Worm (Caenorhabditis elegans) whole organism, mixed stage, embryonic: ENCODE results near the gene nlp-3.

Experiments
- blmp-1 ChIP-seq: fragments of 150-350 bp; optimal IDR thresholded peaks from 2 replicates; lab custom pipeline; 2014; ENCODE audit warnings: missing biosample characterization, missing genetic modification characterization
- ceh-39 ChIP-seq: fragments of 150-350 bp; optimal IDR thresholded peaks from 2 replicates; lab custom pipeline; 2014; ENCODE audit warnings: missing biosample characterization, missing genetic modification characterization
- ceh-43 ChIP-seq: fragments of 200-800 bp; sonication (Bioruptor generic); optimal IDR thresholded peaks from 2 replicates; lab custom pipeline; 2018; ENCODE audit warnings: mild to moderate bottlenecking, missing genetic modification characterization, moderate library complexity, missing compliant biosample characterization
- ces-1 ChIP-seq: fragments of 150-350 bp; optimal IDR thresholded peaks from 2 replicates; lab custom pipeline; 2014; ENCODE audit warnings: missing biosample characterization, missing genetic modification reagents, missing genetic modification characterization
- cnd-1 ChIP-seq: fragments of 200-800 bp; sonication (Bioruptor generic); optimal IDR thresholded peaks from 2 replicates; lab custom pipeline; 2018; ENCODE audit warnings: mild to moderate bottlenecking, missing genetic modification characterization, missing compliant biosample characterization
- drap-1 ChIP-seq: fragments of 200-800 bp; sonication (Bioruptor generic); optimal IDR thresholded peaks from 3 replicates; lab custom pipeline; 2018; ENCODE audit warnings: mild to moderate bottlenecking, missing genetic modification characterization, missing compliant biosample characterization
- elt-1 ChIP-seq: sonication (generic microtip); optimal IDR thresholded peaks from 2 replicates; lab custom pipeline; 2017; ENCODE audit warnings: missing genetic modification characterization, mild to moderate bottlenecking, missing compliant biosample characterization, antibody characterized with exemption, moderate library complexity, borderline replicate concordance; ENCODE audit not compliant: insufficient read depth
- elt-3 ChIP-seq: fragments of 150-350 bp; optimal IDR thresholded peaks from 2 replicates; lab custom pipeline; 2014; ENCODE audit warnings: missing biosample characterization, missing genetic modification characterization
- flh-1 ChIP-seq: fragments of 200-800 bp; sonication (Bioruptor generic); optimal IDR thresholded peaks from 2 replicates; lab custom pipeline; 2018; ENCODE audit warnings: mild to moderate bottlenecking, missing genetic modification characterization, moderate library complexity, missing compliant biosample characterization
- ham-2 ChIP-seq: fragments of 200-800 bp; sonication (Bioruptor generic); optimal IDR thresholded peaks from 2 replicates; lab custom pipeline; 2018; ENCODE audit warnings: mild to moderate bottlenecking, missing genetic modification characterization, missing compliant biosample characterization
- hlh-1 ChIP-seq: fragments of 150-350 bp; optimal IDR thresholded peaks from 2 replicates; lab custom pipeline; 2014; ENCODE audit warnings: missing biosample characterization, missing genetic modification reagents, missing genetic modification characterization
- lin-13 ChIP-seq: fragments of 150-350 bp; optimal IDR thresholded peaks from 2 replicates; lab custom pipeline; 2014; ENCODE audit warnings: missing biosample characterization, missing genetic modification characterization
- lin-32 ChIP-seq: fragments of 200-800 bp; sonication (Bioruptor generic); optimal IDR thresholded peaks from 2 replicates; lab custom pipeline; 2018; ENCODE audit warnings: mild to moderate bottlenecking, missing genetic modification characterization, missing compliant biosample characterization
- lsy-2 ChIP-seq: fragments of 150-350 bp; optimal IDR thresholded peaks from 2 replicates; lab custom pipeline; 2014; ENCODE audit warnings: missing biosample characterization, missing genetic modification characterization
- mab-5 ChIP-seq: fragments of 150-350 bp; optimal IDR thresholded peaks from 2 replicates; lab custom pipeline; 2014; ENCODE audit warnings: missing biosample characterization, missing genetic modification characterization
- mls-2 ChIP-seq: sonication (generic microtip); optimal IDR thresholded peaks from 2 replicates; lab custom pipeline; 2016; ENCODE audit warnings: mild to moderate bottlenecking, missing genetic modification characterization, moderate library complexity, missing compliant biosample characterization
- nhr-12 ChIP-seq: fragments of 150-350 bp; optimal IDR thresholded peaks from 2 replicates; lab custom pipeline; 2014; ENCODE audit warnings: missing biosample characterization, missing genetic modification characterization
- nhr-2 ChIP-seq: fragments of 150-350 bp; optimal IDR thresholded peaks from 2 replicates; lab custom pipeline; 2014; ENCODE audit warnings: missing biosample characterization, missing genetic modification characterization
- nhr-28 ChIP-seq: fragments of 150-350 bp; optimal IDR thresholded peaks from 2 replicates; lab custom pipeline; 2014; ENCODE audit warnings: missing biosample characterization, missing genetic modification characterization
- nhr-76 ChIP-seq: sonication (generic microtip); optimal IDR thresholded peaks from 2 replicates; lab custom pipeline; 2017; ENCODE audit warnings: missing biosample characterization, missing genetic modification characterization
- pha-4 ChIP-seq: fragments of 150-350 bp; optimal IDR thresholded peaks from 2 replicates; lab custom pipeline; 2018; ENCODE audit warnings: missing biosample characterization, missing genetic modification reagents, missing genetic modification characterization
- sem-2 ChIP-seq: fragments of 200-800 bp; sonication (Bioruptor generic); optimal IDR thresholded peaks from 2 replicates; lab custom pipeline; 2018; ENCODE audit warnings: mild to moderate bottlenecking, missing genetic modification characterization, missing compliant biosample characterization
- sptf-1 ChIP-seq: sonication (generic microtip); optimal IDR thresholded peaks from 2 replicates; lab custom pipeline; 2017; ENCODE audit warnings: mild to moderate bottlenecking, missing genetic modification characterization, moderate library complexity, missing compliant biosample characterization
- tbx-8 ChIP-seq: fragments of 200-800 bp; sonication (Bioruptor generic); optimal IDR thresholded peaks from 2 replicates; lab custom pipeline; 2018; ENCODE audit warnings: mild to moderate bottlenecking, missing genetic modification characterization, moderate library complexity, missing compliant biosample characterization
- zip-8 ChIP-seq: fragments of 150-350 bp; optimal IDR thresholded peaks from 2 replicates; lab custom pipeline; 2014; ENCODE audit warnings: missing biosample characterization, missing genetic modification characterization

Gene nlp-3

DNA sequence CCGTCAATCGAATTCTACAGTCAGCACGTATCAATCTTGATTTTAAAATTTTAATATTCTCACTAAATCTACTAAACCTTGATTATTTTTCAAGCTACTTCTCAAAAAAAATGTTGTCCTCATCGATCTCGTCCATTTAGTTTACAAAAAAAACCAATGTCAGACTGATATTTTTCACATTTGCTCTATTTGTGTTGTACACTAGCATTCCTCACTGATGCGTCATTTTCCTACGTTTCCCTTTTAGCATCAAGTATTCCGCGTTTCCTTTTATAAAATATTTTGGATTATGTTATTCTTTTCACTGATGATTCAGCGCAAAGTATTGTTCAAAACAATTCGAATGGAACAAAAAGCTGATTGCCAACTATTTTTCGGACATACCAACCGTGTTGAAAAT lies 38.8 kb downstream of the nlp-3 start, which contains the start of gene ttr-34:
Gene ttr-34 (plus strand): TSS at position 301 of the 400 bp plus-strand sequence.
- TF ChIP-seq sem-2 (GFP tag; lab: Kevin White, UChicago) (no peak), tbx-8 (GFP tag; lab: Kevin White, UChicago) (no peak), nhr-76 (tag; lab: Kevin White, UChicago) (no peak), elt-1 (tag; lab: Kevin White, UChicago) (no peak), zip-8 (tag; lab: Kevin White, UChicago) (no peak), nhr-28 (tag; lab: Kevin White, UChicago) (no peak), nhr-12 (tag; lab: Kevin White, UChicago) (no peak), hlh-1 (tag; lab: Kevin White, UChicago) (no peak), flh-1 (GFP tag; lab: Kevin White, UChicago) (no peak), ceh-39 (tag; lab: Kevin White, UChicago) (no peak), mab-5 (no peak), blmp-1 (tag; lab: Kevin White, UChicago) (no peak), lin-13 (no peak), ham-2 (no peak), elt-3 (no peak), drap-1 (GFP tag; lab: Kevin White, UChicago) (no peak), sptf-1 (tag; lab: Kevin White, UChicago) (no peak), ces-1 (GFP tag; lab: Kevin White, UChicago) (no peak), ceh-43 (GFP tag; lab: Kevin White, UChicago) (no peak)
- TF ChIP-seq, all 35 proteins: peak for 0

ce11 chrX:13134807-13135206 lies 43.4 kb downstream of the nlp-3 start, which contains the start of gene F09A5.2:
Gene F09A5.2, plus strand, starts transcription at chrX:13135107.
- TF ChIP-seq zip-8 (tag; lab: Kevin White, UChicago) (no peak), hlh-1 (tag; lab: Kevin White, UChicago) (no peak), elt-1 (tag; lab: Kevin White, UChicago) (no peak), nhr-12 (tag; lab: Kevin White, UChicago) (no peak), mls-2 (no peak), elt-3 (no peak), ham-2 (no peak), lin-32 (GFP tag; lab: Kevin White, UChicago) (no peak), lsy-2 (tag; lab: Kevin White, UChicago) (no peak), nhr-2 (tag; lab: Kevin White, UChicago) (no peak), mab-5 (no peak), pha-4 (tag; lab: Kevin White, UChicago) (no peak), tbx-8 (GFP tag; lab: Kevin White, UChicago) (no peak)
- TF ChIP-seq, all 35 proteins: peak for 0

DNA sequence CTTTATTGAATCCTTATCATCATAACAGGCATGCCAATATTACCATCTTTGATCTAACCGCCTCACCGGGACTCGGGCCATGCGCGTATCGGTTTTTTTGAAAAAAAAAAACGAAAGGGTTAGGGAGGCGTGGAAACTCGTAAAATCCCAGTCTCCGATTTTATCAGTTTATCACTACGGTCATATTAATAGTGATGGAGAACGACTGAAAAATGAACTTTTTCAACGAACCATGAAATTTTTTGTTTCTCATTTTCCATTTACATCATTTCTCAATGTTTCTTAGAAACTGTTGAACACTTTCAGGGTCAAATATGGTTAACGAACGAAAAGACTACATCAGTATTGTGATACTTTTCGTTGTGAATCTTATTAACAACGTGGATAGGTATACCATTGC lies 48.3 kb downstream of the nlp-3 start, which contains the start of gene spin-3:
Gene spin-3 (plus strand): TSS at position 301 of the 400 bp plus-strand sequence.
- no peak for TF ChIP-seq mab-5
- TF ChIP-seq nhr-28 (tag; lab: Kevin White, UChicago): no peak
- TF ChIP-seq ceh-43 (GFP tag; lab: Kevin White, UChicago): no peak
- TF ChIP-seq cnd-1: no peak
- TF ChIP-seq, all 35 proteins: peak for 0
